Worm (Caenorhabditis elegans): ENCODE measurements around the gene F56B3.6.

- TF ChIP-seq daf-16 (GFP tag; optimal IDR thresholded peaks at IDR 0.05) = no peak
- TF ChIP-seq daf-16 (tag; optimal IDR thresholded peaks at IDR 0.05) = no peak
- no peak for TF ChIP-seq zag-1 (tag; optimal IDR thresholded peaks at IDR 0.05)
- no peak for TF ChIP-seq lin-38 (GFP tag; IDR thresholded peaks at IDR 0.05)
- no peak for TF ChIP-seq gei-8 (GFP tag; optimal IDR thresholded peaks at IDR 0.05)
- TF ChIP-seq ceh-82 (tag; optimal IDR thresholded peaks at IDR 0.05) = no peak
- no peak for TF ChIP-seq tag-97 (GFP tag; IDR thresholded peaks at IDR 0.05)
- no peak for TF ChIP-seq lir-3 (tag; optimal IDR thresholded peaks at IDR 0.05)
- TF ChIP-seq unc-39 (tag; optimal IDR thresholded peaks at IDR 0.05) = no peak
- no peak for TF ChIP-seq lin-13 (GFP tag; optimal IDR thresholded peaks at IDR 0.05)
- TF ChIP-seq nhr-11 (tag; optimal IDR thresholded peaks at IDR 0.05) = no peak
- no peak for TF ChIP-seq ama-1 (optimal IDR thresholded peaks at IDR 0.05)
- TF ChIP-seq nhr-76 (tag; optimal IDR thresholded peaks at IDR 0.05) = no peak
- TF ChIP-seq nhr-77 (tag; optimal IDR thresholded peaks at IDR 0.05) = no peak
- TF ChIP-seq aha-1 (tag) = peak; percentile 63
These were observed 27.6 kb upstream of the F56B3.6 start, which contains the start of gene gst-40 for ce11 chrIV:760267-760666.

Measured in whole organism, L4 larva.